Worm (Caenorhabditis elegans) whole organism, L2 larva: ENCODE data around the gene tab-1.
"Not testable (repeated sequence)": the region's sequence is repeated elsewhere in the genome, so short reads cannot be mapped to it uniquely, and the experiment has no call there.

ENCODE experiments used
- C34F6.9 ChIP-seq: fragments of 150-350 bp; optimal IDR thresholded peaks from 2 replicates; lab custom pipeline; 2014; ENCODE audit warnings: missing biosample characterization, missing genetic modification characterization
- F13H6.1 ChIP-seq: sonication (generic microtip); optimal IDR thresholded peaks from 2 replicates; lab custom pipeline; 2016; ENCODE audit warnings: missing genetic modification characterization, missing compliant biosample characterization
- Y55F3AM.14 ChIP-seq: fragments of 200-800 bp; sonication (Bioruptor generic); optimal IDR thresholded peaks from 2 replicates; lab custom pipeline; 2018; ENCODE audit warnings: mild to moderate bottlenecking, missing genetic modification characterization, missing compliant biosample characterization
- ZK546.5 ChIP-seq: sonication (generic microtip); optimal IDR thresholded peaks from 2 replicates; lab custom pipeline; 2017; ENCODE audit warnings: missing biosample characterization, missing genetic modification characterization
- aly-2 ChIP-seq: fragments of 150-350 bp; optimal IDR thresholded peaks from 2 replicates; lab custom pipeline; 2014; ENCODE audit warnings: missing biosample characterization, missing genetic modification characterization
- ama-1 ChIP-seq: fragments of 150-350 bp; optimal IDR thresholded peaks from 2 replicates; lab custom pipeline; 2018; ENCODE audit warnings: inconsistent platforms
- blmp-1 ChIP-seq: sonication (generic microtip); optimal IDR thresholded peaks from 2 replicates; lab custom pipeline; 2017; ENCODE audit warnings: missing genetic modification characterization, mild to moderate bottlenecking, missing compliant biosample characterization, antibody characterized with exemption, moderate library complexity; ENCODE audit not compliant: insufficient read depth
- ceh-16 ChIP-seq: fragments of 150-350 bp; optimal IDR thresholded peaks from 2 replicates; lab custom pipeline; 2014; ENCODE audit warnings: missing biosample characterization, missing genetic modification characterization
- ceh-82 ChIP-seq: fragments of 150-350 bp; optimal IDR thresholded peaks from 2 replicates; lab custom pipeline; 2014; ENCODE audit warnings: missing biosample characterization, missing genetic modification characterization
- crh-2 ChIP-seq: sonication (generic microtip); optimal IDR thresholded peaks from 2 replicates; lab custom pipeline; 2017; ENCODE audit warnings: missing biosample characterization, missing genetic modification characterization
- dmd-4 ChIP-seq: sonication (generic microtip); optimal IDR thresholded peaks from 2 replicates; lab custom pipeline; 2017; ENCODE audit warnings: missing biosample characterization, missing genetic modification characterization
- egl-27 ChIP-seq: sonication (generic microtip); optimal IDR thresholded peaks from 3 replicates; lab custom pipeline; 2017; ENCODE audit warnings: missing biosample characterization, missing genetic modification reagents, missing genetic modification characterization
- elt-1 ChIP-seq: fragments of 150-350 bp; optimal IDR thresholded peaks from 2 replicates; lab custom pipeline; 2014; ENCODE audit warnings: missing biosample characterization, missing genetic modification characterization
- elt-3 ChIP-seq: sonication (generic microtip); optimal IDR thresholded peaks from 2 replicates; lab custom pipeline; 2017; ENCODE audit warnings: missing biosample characterization, missing genetic modification characterization
- fos-1 ChIP-seq: fragments of 150-350 bp; optimal IDR thresholded peaks from 2 replicates; lab custom pipeline; 2014; ENCODE audit warnings: missing biosample characterization, missing genetic modification characterization
- gmeb-1 ChIP-seq: fragments of 150-350 bp; optimal IDR thresholded peaks from 2 replicates; lab custom pipeline; 2014; ENCODE audit warnings: missing biosample characterization, missing genetic modification characterization
- lin-11 ChIP-seq: fragments of 150-350 bp; sonication (generic microtip); optimal IDR thresholded peaks from 2 replicates; lab custom pipeline; 2014; ENCODE audit warnings: missing biosample characterization, missing genetic modification characterization, inconsistent platforms, mixed read lengths
- lin-13 ChIP-seq: fragments of 150-350 bp; optimal IDR thresholded peaks from 2 replicates; lab custom pipeline; 2014; ENCODE audit warnings: missing biosample characterization, missing genetic modification reagents, missing genetic modification characterization
- lsy-2 ChIP-seq, 2 experiments: fragments of 150-350 bp in 1 of 2; sonication (generic microtip) in 1 of 2; optimal IDR thresholded peaks; 2 replicates each; lab custom pipeline; 2014 to 2017; ENCODE audit warnings: missing biosample characterization in 2 of 2, missing genetic modification characterization in 2 of 2
- mab-5 ChIP-seq: fragments of 150-350 bp; optimal IDR thresholded peaks from 2 replicates; lab custom pipeline; 2014; ENCODE audit warnings: missing biosample characterization, missing genetic modification characterization
- mbf-1 ChIP-seq: sonication (generic microtip); optimal IDR thresholded peaks from 2 replicates; lab custom pipeline; 2017; ENCODE audit warnings: missing biosample characterization, missing genetic modification characterization
- mdl-1 ChIP-seq, 2 experiments: fragments of 150-350 bp in 1 of 2; sonication (generic microtip) in 1 of 2; optimal IDR thresholded peaks; 2 replicates each; lab custom pipeline; 2017; ENCODE audit warnings: missing biosample characterization in 2 of 2, missing genetic modification characterization in 2 of 2
- nhr-129 ChIP-seq: fragments of 150-350 bp; optimal IDR thresholded peaks from 2 replicates; lab custom pipeline; 2014; ENCODE audit warnings: missing biosample characterization, missing genetic modification characterization
- nhr-21 ChIP-seq: fragments of 150-350 bp; optimal IDR thresholded peaks from 2 replicates; lab custom pipeline; 2014; ENCODE audit warnings: missing biosample characterization, missing genetic modification characterization
- nhr-23 ChIP-seq: fragments of 150-350 bp; optimal IDR thresholded peaks from 2 replicates; lab custom pipeline; 2014; ENCODE audit warnings: missing biosample characterization, missing genetic modification reagents, missing genetic modification characterization
- nhr-237 ChIP-seq: fragments of 150-350 bp; optimal IDR thresholded peaks from 2 replicates; lab custom pipeline; 2014; ENCODE audit warnings: missing biosample characterization, missing genetic modification characterization
- nhr-25 ChIP-seq: fragments of 150-350 bp; sonication (generic microtip); optimal IDR thresholded peaks from 3 replicates; lab custom pipeline; 2014; ENCODE audit warnings: missing biosample characterization, missing genetic modification characterization
- nhr-6 ChIP-seq: fragments of 150-350 bp; optimal IDR thresholded peaks from 2 replicates; lab custom pipeline; 2014; ENCODE audit warnings: missing biosample characterization, missing genetic modification characterization
- peb-1 ChIP-seq: fragments of 150-350 bp; optimal IDR thresholded peaks from 2 replicates; lab custom pipeline; 2014; ENCODE audit warnings: missing biosample characterization, missing genetic modification characterization
- sem-4 ChIP-seq: fragments of 150-350 bp; optimal IDR thresholded peaks from 2 replicates; lab custom pipeline; 2014; ENCODE audit warnings: missing biosample characterization, missing genetic modification reagents, missing genetic modification characterization
- skn-1 ChIP-seq: sonication (generic microtip); optimal IDR thresholded peaks from 2 replicates; lab custom pipeline; 2017; ENCODE audit warnings: missing biosample characterization, missing genetic modification characterization
- sma-3 ChIP-seq: sonication (generic microtip); optimal IDR thresholded peaks from 2 replicates; lab custom pipeline; 2016; ENCODE audit warnings: missing genetic modification reagents, missing genetic modification characterization, missing compliant biosample characterization
- sma-9 ChIP-seq, 2 experiments: fragments of 150-350 bp in 1 of 2; sonication (generic microtip) in 1 of 2; optimal IDR thresholded peaks; 2 replicates each; lab custom pipeline; 2014 to 2016; ENCODE audit warnings: missing genetic modification characterization in 2 of 2, mild to moderate bottlenecking in 1 of 2, missing biosample characterization in 1 of 2, missing compliant biosample characterization in 1 of 2, missing genetic modification reagents in 1 of 2, moderate library complexity in 1 of 2
- snpc-4 ChIP-seq: fragments of 150-350 bp; optimal IDR thresholded peaks from 2 replicates; lab custom pipeline; 2014; ENCODE audit warnings: missing biosample characterization, missing genetic modification characterization
- unc-39 ChIP-seq: fragments of 150-350 bp; optimal IDR thresholded peaks from 2 replicates; lab custom pipeline; 2014; ENCODE audit warnings: missing biosample characterization, missing genetic modification characterization
- unc-55 ChIP-seq: fragments of 150-350 bp; sonication (generic microtip); optimal IDR thresholded peaks from 3 replicates; lab custom pipeline; 2014; ENCODE audit warnings: missing biosample characterization, missing genetic modification reagents, missing genetic modification characterization
- unc-62 ChIP-seq: fragments of 150-350 bp; optimal IDR thresholded peaks from 2 replicates; lab custom pipeline; 2014; ENCODE audit warnings: missing biosample characterization, missing genetic modification reagents, missing genetic modification characterization
- zag-1 ChIP-seq: fragments of 150-350 bp; optimal IDR thresholded peaks from 2 replicates; lab custom pipeline; 2014; ENCODE audit warnings: missing biosample characterization, missing genetic modification characterization
- ztf-1 ChIP-seq: fragments of 200-800 bp; sonication (Bioruptor generic); conservative IDR thresholded peaks from 2 replicates; pipeline ENCODE4 v1.3.6; 2022; ENCODE audit warnings: missing genetic modification characterization, missing compliant biosample characterization
- ztf-11 ChIP-seq: sonication (generic microtip); optimal IDR thresholded peaks from 2 replicates; lab custom pipeline; 2017; ENCODE audit warnings: missing biosample characterization, missing genetic modification characterization
- ztf-4 ChIP-seq: fragments of 150-350 bp; optimal IDR thresholded peaks from 2 replicates; lab custom pipeline; 2014; ENCODE audit warnings: missing biosample characterization, missing genetic modification characterization

Gene tab-1

ce11 chrII:6770030-6770429, 33.1 kb upstream of the tab-1 start:
- TF ChIP-seq ztf-1 (GFP tag; lab: Robert Waterston, UW) = no peak
- TF ChIP-seq unc-39 (tag; lab: Kevin White, UChicago) = no peak

ce11 chrII:6772482-6772881, 30.6 kb upstream of the tab-1 start:
- TF ChIP-seq snpc-4 (tag; lab: Kevin White, UChicago) (no peak), F13H6.1 (tag; lab: Kevin White, UChicago) (no peak), crh-2 (tag; lab: Kevin White, UChicago) (no peak), unc-62 (GFP tag; lab: Kevin White, UChicago) (no peak), mab-5 (tag; lab: Kevin White, UChicago) (no peak), ama-1 (lab: Kevin White, UChicago) (no peak), nhr-6 (no peak), nhr-237 (tag; lab: Kevin White, UChicago) (no peak), blmp-1 (tag; lab: Kevin White, UChicago) (no peak), ceh-16 (tag; lab: Kevin White, UChicago) (no peak), sma-3 (GFP tag; lab: Kevin White, UChicago) (no peak), gmeb-1 (tag; lab: Kevin White, UChicago) (no peak), dmd-4 (tag; lab: Kevin White, UChicago) (no peak), egl-27 (no peak), ztf-4 (tag; lab: Kevin White, UChicago) (no peak), nhr-21 (no peak), zag-1 (tag; lab: Kevin White, UChicago) (no peak), nhr-25 (no peak), elt-1 (tag; lab: Kevin White, UChicago) (no peak), elt-3 (tag; lab: Kevin White, UChicago) (no peak)

- not testable (repeated sequence) for TF ChIP-seq mdl-1 (tag; optimal IDR thresholded peaks at IDR 0.05; lab: Kevin White, UChicago); nhr-23 (tag; lab: Kevin White, UChicago); ZK546.5 (tag; lab: Kevin White, UChicago)
These were observed 28.0 kb upstream of the tab-1 start, which contains the start of gene agr-1 for ce11 chrII:6775076-6775475. agr-1 (minus strand) TSS chrII:6775176.

ce11 chrII:6776418-6777034, 26.6 kb upstream of the tab-1 start, which contains the start of gene ssup-72:
ssup-72 (plus strand) TSS chrII:6776598.
- TF ChIP-seq nhr-129 (tag; lab: Kevin White, UChicago) (peak; percentile 37), mbf-1 (tag; lab: Kevin White, UChicago) (no peak), nhr-23 (tag; lab: Kevin White, UChicago) (no peak), sma-9 (GFP tag; optimal IDR thresholded peaks at IDR 0.05; lab: Kevin White, UChicago) (peak; percentile 75), sma-9 (tag; optimal IDR thresholded peaks at IDR 0.05; lab: Kevin White, UChicago) (no peak), elt-1 (tag; lab: Kevin White, UChicago) (no peak), snpc-4 (tag; lab: Kevin White, UChicago) (no peak), nhr-6 (peak; percentile 17), sem-4 (tag; lab: Kevin White, UChicago) (no peak), lin-13 (GFP tag; lab: Kevin White, UChicago) (peak; percentile 57), sma-3 (GFP tag; lab: Kevin White, UChicago) (peak; percentile 77), ztf-4 (tag; lab: Kevin White, UChicago) (peak; percentile 7), ceh-82 (no peak), skn-1 (no peak), Y55F3AM.14 (GFP tag; lab: Kevin White, UChicago) (no peak), lin-11 (no peak), unc-39 (tag; lab: Kevin White, UChicago) (no peak), ceh-16 (tag; lab: Kevin White, UChicago) (no peak), F13H6.1 (tag; lab: Kevin White, UChicago) (peak; percentile 73), ztf-1 (GFP tag; lab: Robert Waterston, UW) (no peak), aly-2 (tag; lab: Kevin White, UChicago) (no peak), nhr-237 (tag; lab: Kevin White, UChicago) (no peak), dmd-4 (tag; lab: Kevin White, UChicago) (no peak), gmeb-1 (tag; lab: Kevin White, UChicago) (peak; percentile 84), C34F6.9 (tag; lab: Kevin White, UChicago) (peak; percentile 75), nhr-21 (peak; percentile 56), crh-2 (tag; lab: Kevin White, UChicago) (peak; percentile 58), peb-1 (tag; lab: Kevin White, UChicago) (no peak), unc-62 (GFP tag; lab: Kevin White, UChicago) (no peak), unc-55 (GFP tag; lab: Kevin White, UChicago) (peak; percentile 73), fos-1 (tag; lab: Kevin White, UChicago) (peak; percentile 26), lsy-2 (tag; optimal IDR thresholded peaks at IDR 0.05; lab: Kevin White, UChicago) (peak in 1 of 2 experiments; percentile 85), ztf-11 (tag; lab: Kevin White, UChicago) (no peak), nhr-25 (no peak), mab-5 (tag; lab: Kevin White, UChicago) (no peak), mdl-1 (tag; optimal IDR thresholded peaks at IDR 0.05; lab: Kevin White, UChicago) (no peak)
